Worm (Caenorhabditis elegans) whole organism, L1 larva: ENCODE data around the gene scpl-4.

Source experiments
- ama-1 ChIP-seq: fragments of 150-350 bp; optimal IDR thresholded peaks from 2 replicates; lab custom pipeline; 2014
- blmp-1 ChIP-seq: fragments of 150-350 bp; optimal IDR thresholded peaks from 2 replicates; lab custom pipeline; 2014; ENCODE audit warnings: missing biosample characterization, missing genetic modification characterization
- ceh-82 ChIP-seq, 3 experiments: fragments of 150-350 bp in 1 of 3; sonication (generic microtip) in 2 of 3; optimal IDR thresholded peaks; 2 replicates each; lab custom pipeline; 2014 to 2017; ENCODE audit warnings: missing biosample characterization in 3 of 3, missing genetic modification characterization in 3 of 3
- ces-1 ChIP-seq: fragments of 150-350 bp; optimal IDR thresholded peaks from 2 replicates; lab custom pipeline; 2014; ENCODE audit warnings: missing biosample characterization, missing genetic modification reagents, missing genetic modification characterization
- dsc-1 ChIP-seq: sonication (generic microtip); optimal IDR thresholded peaks from 2 replicates; lab custom pipeline; 2016; ENCODE audit warnings: mild to moderate bottlenecking, missing genetic modification characterization, missing compliant biosample characterization
- lin-14 ChIP-seq: fragments of 200-800 bp; sonication (Bioruptor generic); optimal IDR thresholded peaks from 2 replicates; lab custom pipeline; 2018; ENCODE audit warnings: mild to moderate bottlenecking, missing genetic modification characterization, moderate library complexity, missing compliant biosample characterization
- nhr-11 ChIP-seq: fragments of 150-350 bp; optimal IDR thresholded peaks from 2 replicates; lab custom pipeline; 2014; ENCODE audit warnings: missing biosample characterization, missing genetic modification characterization
- nhr-237 ChIP-seq: fragments of 150-350 bp; optimal IDR thresholded peaks from 2 replicates; lab custom pipeline; 2014; ENCODE audit warnings: missing biosample characterization, missing genetic modification characterization
- skn-1 ChIP-seq: fragments of 150-350 bp; optimal IDR thresholded peaks from 2 replicates; lab custom pipeline; 2014; ENCODE audit warnings: missing biosample characterization, missing genetic modification characterization
- unc-62 ChIP-seq: fragments of 150-350 bp; optimal IDR thresholded peaks from 2 replicates; lab custom pipeline; 2014; ENCODE audit warnings: missing biosample characterization, missing genetic modification reagents, missing genetic modification characterization
- zag-1 ChIP-seq: fragments of 150-350 bp; optimal IDR thresholded peaks from 2 replicates; lab custom pipeline; 2014; ENCODE audit warnings: missing biosample characterization, missing genetic modification characterization

- TF ChIP-seq zag-1 (tag; lab: Kevin White, UChicago) (no peak), lin-14 (GFP tag; lab: Kevin White, UChicago) (no peak), skn-1 (tag; lab: Kevin White, UChicago) (no peak), ama-1 (lab: Kevin White, UChicago) (no peak), ces-1 (GFP tag; lab: Kevin White, UChicago) (no peak), nhr-237 (tag; lab: Kevin White, UChicago) (no peak), unc-62 (GFP tag; lab: Kevin White, UChicago) (no peak), nhr-11 (no peak), dsc-1 (tag; lab: Kevin White, UChicago) (no peak), blmp-1 (tag; lab: Kevin White, UChicago) (peak; percentile 90), ceh-82 (tag; optimal IDR thresholded peaks at IDR 0.05; lab: Kevin White, UChicago) (no peak)
These were observed 41.8 kb upstream of the scpl-4 start for ce11 chrV:10557094-10557493.
